Worm (Caenorhabditis elegans) whole organism, midembryonic: Measurements from ENCODE around the gene AC8.3.

Source experiments
- klf-2 ChIP-seq: fragments of 200-800 bp; sonication (Bioruptor generic); conservative IDR thresholded peaks from 2 replicates; pipeline ENCODE4 v1.3.6; 2022; ENCODE audit warnings: missing genetic modification reagents, missing genetic modification characterization, missing compliant biosample characterization
- ztf-23 ChIP-seq: fragments of 200-800 bp; sonication (Bioruptor generic); IDR thresholded peaks from 2 replicates; pipeline ENCODE4 v1.3.6; 2022; ENCODE audit warnings: missing genetic modification reagents, missing genetic modification characterization, missing compliant biosample characterization

- TF ChIP-seq klf-2 (GFP tag; lab: Robert Waterston, UW) (no peak), ztf-23 (no peak)
These were observed 36.7 kb downstream of the AC8.3 start, which contains the start of gene T08D2.8 for ce11 chrX:192534-192933.
